Worm (Caenorhabditis elegans) whole organism, midembryonic: Measurements from ENCODE around the gene zfp-1.

Source experiments
- T22C8.4 ChIP-seq: fragments of 200-800 bp; sonication (Bioruptor generic); IDR thresholded peaks from 2 replicates; pipeline ENCODE4 v1.3.6; 2022; ENCODE audit warnings: missing genetic modification characterization, missing compliant biosample characterization
- cog-1 ChIP-seq: sonication (generic microtip); optimal IDR thresholded peaks from 2 replicates; lab custom pipeline; 2016; ENCODE audit warnings: missing genetic modification characterization, missing compliant biosample characterization
- flt-1 ChIP-seq: fragments of 200-800 bp; sonication (Bioruptor generic); IDR thresholded peaks from 2 replicates; pipeline ENCODE4 v1.3.6; 2022; ENCODE audit warnings: missing genetic modification characterization, missing compliant biosample characterization
- klf-2 ChIP-seq: fragments of 200-800 bp; sonication (Bioruptor generic); conservative IDR thresholded peaks from 2 replicates; pipeline ENCODE4 v1.3.6; 2022; ENCODE audit warnings: missing genetic modification reagents, missing genetic modification characterization, missing compliant biosample characterization
- med-1 ChIP-seq: sonication (generic microtip); optimal IDR thresholded peaks from 2 replicates; lab custom pipeline; 2017; ENCODE audit warnings: missing genetic modification characterization, mild to moderate bottlenecking, missing compliant biosample characterization, antibody characterized with exemption, missing genetic modification reagents; ENCODE audit not compliant: insufficient read depth
- ref-1 ChIP-seq: fragments of 200-800 bp; sonication (Bioruptor generic); conservative IDR thresholded peaks from 2 replicates; pipeline ENCODE4 v1.3.6; 2022; ENCODE audit warnings: missing genetic modification reagents, missing genetic modification characterization, missing compliant biosample characterization
- tab-1 ChIP-seq: fragments of 200-800 bp; sonication (Bioruptor generic); IDR thresholded peaks from 2 replicates; pipeline ENCODE4 v1.3.6; 2022; ENCODE audit warnings: missing genetic modification characterization, missing compliant biosample characterization
- ztf-23 ChIP-seq: fragments of 200-800 bp; sonication (Bioruptor generic); IDR thresholded peaks from 2 replicates; pipeline ENCODE4 v1.3.6; 2022; ENCODE audit warnings: missing genetic modification reagents, missing genetic modification characterization, missing compliant biosample characterization
- ztf-29 ChIP-seq: fragments of 200-800 bp; sonication (Bioruptor generic); IDR thresholded peaks from 2 replicates; pipeline ENCODE4 v1.3.6; 2022; ENCODE audit warnings: missing genetic modification reagents, missing genetic modification characterization, missing compliant biosample characterization

Gene zfp-1

DNA sequence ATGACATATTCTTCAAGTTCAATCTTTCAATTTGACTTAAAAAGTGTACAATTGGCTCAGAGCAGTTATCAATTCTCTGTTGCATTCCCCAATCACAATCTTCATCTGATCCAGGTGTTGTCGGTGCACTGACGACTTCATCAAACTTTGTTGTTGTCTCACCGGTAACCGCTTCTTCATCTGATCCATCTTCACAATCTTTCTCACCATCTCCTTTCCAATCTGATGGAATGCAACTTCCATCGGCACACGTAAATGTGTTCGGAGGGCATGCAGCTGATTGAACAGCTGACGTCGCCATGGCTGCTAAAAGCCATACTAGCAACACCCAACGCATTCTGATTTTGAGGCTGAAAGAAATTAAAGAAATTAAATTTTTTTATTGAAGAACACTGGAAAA is 46.7 kb downstream of the zfp-1 start, which contains the start of gene F44E2.4:
TSS of gene F44E2.4 (minus strand) at position 350 of the 400 bp plus-strand sequence.
- no peak for TF ChIP-seq T22C8.4 (GFP tag; lab: Robert Waterston, UW)
- TF ChIP-seq med-1 (GFP tag; lab: Kevin White, UChicago) = no peak
- no peak for TF ChIP-seq cog-1 (tag; lab: Kevin White, UChicago)
- no peak for TF ChIP-seq ztf-29 (GFP tag; lab: Robert Waterston, UW)
- TF ChIP-seq ref-1 (GFP tag; lab: Robert Waterston, UW) = no peak
- TF ChIP-seq tab-1 (GFP tag; lab: Robert Waterston, UW) = no peak
- no peak for TF ChIP-seq ztf-23
- no peak for TF ChIP-seq klf-2 (GFP tag; lab: Robert Waterston, UW)
- TF ChIP-seq flt-1 (GFP tag; lab: Robert Waterston, UW) = no peak

DNA sequence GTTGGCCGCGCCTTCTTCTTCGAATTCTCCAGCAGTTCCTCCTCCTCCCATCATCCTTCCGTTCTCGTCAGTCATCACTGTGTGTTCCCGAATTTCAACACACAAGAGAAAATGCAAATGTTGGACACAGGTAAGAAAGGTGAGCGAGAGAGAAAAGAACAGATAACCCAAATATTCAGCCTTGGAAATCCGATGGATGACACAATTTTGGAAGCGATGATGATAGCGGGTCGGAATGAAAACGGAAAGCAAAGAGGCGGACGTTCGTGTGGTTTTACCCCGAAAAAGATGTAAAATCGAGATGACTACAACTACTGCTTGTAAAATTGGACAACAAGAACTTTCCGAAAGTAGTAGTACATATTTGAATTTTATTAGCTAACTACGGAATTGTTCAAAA is 48.5 kb downstream of the zfp-1 start:
- no peak for TF ChIP-seq cog-1 (tag; lab: Kevin White, UChicago)
- no peak for TF ChIP-seq ztf-29 (GFP tag; lab: Robert Waterston, UW)
- no peak for TF ChIP-seq med-1 (GFP tag; lab: Kevin White, UChicago)
- no peak for TF ChIP-seq flt-1 (GFP tag; lab: Robert Waterston, UW)
- no peak for TF ChIP-seq klf-2 (GFP tag; lab: Robert Waterston, UW)
- TF ChIP-seq tab-1 (GFP tag; lab: Robert Waterston, UW) = no peak
- TF ChIP-seq ztf-23 = no peak
- no peak for TF ChIP-seq T22C8.4 (GFP tag; lab: Robert Waterston, UW)

DNA sequence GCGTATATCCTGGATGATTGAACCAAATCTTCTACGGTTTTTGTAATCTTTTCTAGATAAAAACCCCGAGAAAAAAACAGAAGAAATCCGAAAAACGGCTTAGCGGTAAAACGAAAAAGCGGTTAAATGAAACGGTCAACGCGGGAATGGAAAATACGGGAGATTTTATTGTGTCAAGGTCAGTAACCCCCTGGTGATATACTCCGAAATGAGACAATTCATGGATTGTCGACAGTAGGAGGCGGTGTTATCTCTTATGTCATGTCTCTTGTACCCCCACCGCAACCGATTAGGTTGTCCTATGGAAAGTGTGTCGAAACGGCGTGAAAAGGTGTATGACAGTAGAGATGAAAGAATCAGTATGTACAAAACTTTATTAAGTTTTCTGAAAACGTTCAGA is 52.8 kb downstream of the zfp-1 start:
- no peak for TF ChIP-seq T22C8.4 (GFP tag; lab: Robert Waterston, UW)
- TF ChIP-seq tab-1 (GFP tag; lab: Robert Waterston, UW) = no peak
- no peak for TF ChIP-seq cog-1 (tag; lab: Kevin White, UChicago)
- no peak for TF ChIP-seq med-1 (GFP tag; lab: Kevin White, UChicago)
- TF ChIP-seq ztf-29 (GFP tag; lab: Robert Waterston, UW) = no peak
- no peak for TF ChIP-seq ztf-23
- TF ChIP-seq klf-2 (GFP tag; lab: Robert Waterston, UW) = no peak
- no peak for TF ChIP-seq ref-1 (GFP tag; lab: Robert Waterston, UW)
- TF ChIP-seq flt-1 (GFP tag; lab: Robert Waterston, UW) = no peak

DNA sequence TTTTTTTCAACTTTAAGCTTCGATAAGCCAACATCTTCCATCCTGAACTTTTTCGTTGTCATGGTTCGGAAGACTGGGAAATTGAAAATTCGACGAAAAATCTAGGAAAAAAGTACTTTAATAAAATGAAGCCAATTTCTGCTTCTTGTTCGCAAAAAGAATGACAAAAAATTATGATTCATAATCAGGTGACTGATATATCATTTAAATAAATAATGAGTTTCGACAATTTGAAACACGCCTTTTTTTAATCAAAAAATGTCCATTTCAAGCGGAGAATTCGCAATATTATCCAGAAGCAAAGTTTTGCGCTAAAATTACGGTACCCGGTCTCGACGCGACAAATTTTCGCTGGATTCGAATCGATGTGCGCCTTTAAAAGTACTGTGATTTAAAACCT is 53.8 kb downstream of the zfp-1 start, which contains the start of gene F44E2.6:
TSS of gene F44E2.6 (minus strand) at position 101 of the 400 bp plus-strand sequence.
- TF ChIP-seq flt-1 (GFP tag; lab: Robert Waterston, UW) (no peak), T22C8.4 (GFP tag; lab: Robert Waterston, UW) (no peak), tab-1 (GFP tag; lab: Robert Waterston, UW) (no peak), klf-2 (GFP tag; lab: Robert Waterston, UW) (no peak), cog-1 (tag; lab: Kevin White, UChicago) (no peak), ztf-23 (no peak), med-1 (GFP tag; lab: Kevin White, UChicago) (no peak), ref-1 (GFP tag; lab: Robert Waterston, UW) (no peak), ztf-29 (GFP tag; lab: Robert Waterston, UW) (no peak)

DNA sequence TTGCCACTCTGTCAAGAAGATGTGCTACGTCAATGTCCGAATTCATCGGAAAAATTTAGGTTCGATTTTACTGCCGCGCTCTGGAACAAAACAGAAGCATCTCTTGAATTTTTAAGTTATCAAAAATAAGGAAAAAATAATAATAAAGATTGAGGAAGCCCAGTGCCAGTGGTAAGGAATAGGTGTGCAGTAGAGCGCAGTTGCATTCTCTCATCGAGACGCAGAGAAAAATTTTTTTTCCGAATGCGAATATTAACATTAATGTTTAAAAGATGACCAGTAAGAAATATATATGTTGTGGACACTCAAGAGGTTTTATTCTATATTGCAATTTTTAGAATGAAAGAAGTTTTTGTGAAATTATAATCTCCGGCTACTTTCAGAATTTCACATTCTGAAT is 56.4 kb downstream of the zfp-1 start:
- TF ChIP-seq ztf-23 (no peak), ztf-29 (GFP tag; lab: Robert Waterston, UW) (peak; percentile 46; the same call in 1 of the 2 replicates), cog-1 (tag; lab: Kevin White, UChicago) (peak; percentile 10)

DNA sequence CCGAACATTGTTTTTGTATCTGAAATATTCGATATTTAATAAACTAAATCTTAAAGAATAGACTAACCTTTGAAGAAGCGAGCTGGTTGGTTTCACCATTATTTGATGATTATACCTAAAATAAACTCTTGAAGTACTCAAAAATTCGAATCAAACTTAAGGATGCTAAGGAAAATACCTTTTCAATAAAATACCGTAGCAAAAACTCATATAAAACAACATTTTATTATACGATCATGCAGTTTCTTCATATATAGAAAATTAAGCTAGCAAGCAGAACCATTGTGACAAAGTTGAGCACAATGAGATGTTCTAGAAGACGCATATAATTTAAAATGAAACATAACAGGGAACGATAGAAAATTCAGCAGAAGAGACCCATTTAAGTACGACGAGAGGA is 57.0 kb downstream of the zfp-1 start, which contains the start of gene F44E2.7:
TSS of gene F44E2.7 (minus strand) at position 101 of the 400 bp plus-strand sequence.
- no peak for TF ChIP-seq tab-1 (GFP tag; lab: Robert Waterston, UW)
- TF ChIP-seq ztf-23 = no peak
- no peak for TF ChIP-seq ztf-29 (GFP tag; lab: Robert Waterston, UW)
- TF ChIP-seq flt-1 (GFP tag; lab: Robert Waterston, UW) = no peak
- no peak for TF ChIP-seq cog-1 (tag; lab: Kevin White, UChicago)
- TF ChIP-seq T22C8.4 (GFP tag; lab: Robert Waterston, UW) = no peak
- TF ChIP-seq ref-1 (GFP tag; lab: Robert Waterston, UW) = no peak
- no peak for TF ChIP-seq med-1 (GFP tag; lab: Kevin White, UChicago)
- TF ChIP-seq klf-2 (GFP tag; lab: Robert Waterston, UW) = no peak

DNA sequence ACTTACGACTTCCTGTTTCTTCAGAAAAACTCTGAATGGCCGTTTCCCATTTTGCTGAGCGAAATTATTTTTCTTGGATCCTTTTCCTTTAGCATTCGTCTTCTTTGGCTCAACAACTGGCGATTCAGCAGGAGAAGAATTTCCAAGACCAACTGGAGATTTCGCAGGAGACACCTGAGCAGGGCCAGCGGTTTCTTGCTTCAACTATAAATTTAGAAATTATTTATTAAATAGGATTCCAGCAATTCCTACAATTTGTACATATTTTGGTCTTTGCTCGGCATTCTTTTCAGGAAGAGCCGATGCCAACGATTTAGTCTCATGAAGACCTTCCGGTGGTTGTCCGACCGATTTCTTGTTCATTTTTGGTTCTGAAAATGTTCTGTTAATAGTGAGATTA is 58.2 kb downstream of the zfp-1 start, which contains the start of gene F44E2.8:
TSS of gene F44E2.8 (minus strand) at position 371 of the 400 bp plus-strand sequence.
- no peak for TF ChIP-seq T22C8.4 (GFP tag; lab: Robert Waterston, UW)
- TF ChIP-seq cog-1 (tag; lab: Kevin White, UChicago) = no peak
- TF ChIP-seq ref-1 (GFP tag; lab: Robert Waterston, UW) = no peak
- TF ChIP-seq flt-1 (GFP tag; lab: Robert Waterston, UW) = no peak
- TF ChIP-seq med-1 (GFP tag; lab: Kevin White, UChicago) = no peak
- TF ChIP-seq ztf-23 = no peak
- no peak for TF ChIP-seq klf-2 (GFP tag; lab: Robert Waterston, UW)
- no peak for TF ChIP-seq tab-1 (GFP tag; lab: Robert Waterston, UW)
- no peak for TF ChIP-seq ztf-29 (GFP tag; lab: Robert Waterston, UW)

DNA sequence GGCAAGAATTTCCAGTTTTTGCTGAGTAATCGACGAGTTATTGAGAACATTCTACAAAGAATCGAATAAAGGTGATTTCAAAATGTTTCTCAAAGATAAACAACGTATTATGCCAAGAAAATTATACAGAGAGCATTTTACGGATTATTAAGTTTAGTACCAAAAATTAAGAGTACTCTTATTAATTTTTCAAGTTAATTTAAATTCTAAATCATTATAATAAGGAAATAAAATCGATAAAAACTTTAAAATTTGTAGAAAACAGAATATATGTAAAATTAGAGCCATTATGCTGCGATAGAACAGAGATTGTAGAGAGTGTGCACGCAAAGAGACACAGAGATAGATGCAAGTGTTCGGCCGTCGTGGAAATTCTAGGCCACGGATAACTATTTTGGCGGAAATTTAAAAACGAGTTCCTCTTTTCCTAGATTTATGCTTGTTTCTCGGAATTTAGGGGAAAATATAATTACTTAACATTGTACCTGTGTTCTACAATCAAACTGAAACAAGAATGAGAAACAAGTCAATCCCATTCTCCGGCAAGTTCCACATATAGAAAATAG is 59.2 kb downstream of the zfp-1 start, which contains the start of gene F44E2.9:
TSS of gene F44E2.9 (minus strand) at position 51 of the 566 bp plus-strand sequence.
- TF ChIP-seq ztf-23 (0 out of 2 replicates have a peak, but pooled peaks have one; percentile 59), tab-1 (GFP tag; lab: Robert Waterston, UW) (no peak), T22C8.4 (GFP tag; lab: Robert Waterston, UW) (no peak), flt-1 (GFP tag; lab: Robert Waterston, UW) (peak; percentile 27; the same call in 1 of the 2 replicates), med-1 (GFP tag; lab: Kevin White, UChicago) (no peak), cog-1 (tag; lab: Kevin White, UChicago) (peak; percentile 51)

DNA sequence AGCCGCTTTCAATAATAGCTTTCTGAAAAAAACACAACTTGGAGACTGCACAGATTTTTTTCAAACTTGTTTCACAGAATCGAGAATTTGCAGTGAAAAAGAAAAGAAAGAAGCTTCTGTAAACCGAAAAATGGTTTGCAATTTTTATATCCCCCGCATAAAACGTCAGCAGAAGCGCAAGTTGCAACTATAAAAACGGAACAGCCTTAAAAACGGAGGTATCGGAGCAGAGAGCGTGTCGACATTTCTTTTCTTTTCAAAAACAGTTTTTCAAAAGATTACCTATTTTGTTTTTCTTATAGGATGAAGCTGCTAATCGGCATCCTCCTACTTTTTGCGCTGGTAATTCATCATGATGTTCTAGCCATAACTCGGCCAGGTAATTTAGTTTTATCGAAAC is 60.6 kb downstream of the zfp-1 start, which contains the start of gene plg-1:
TSS of gene plg-1 (plus strand) at position 301 of the 400 bp plus-strand sequence.
- TF ChIP-seq ztf-23 = no peak
- TF ChIP-seq T22C8.4 (GFP tag; lab: Robert Waterston, UW) = no peak
- no peak for TF ChIP-seq ref-1 (GFP tag; lab: Robert Waterston, UW)
- TF ChIP-seq tab-1 (GFP tag; lab: Robert Waterston, UW) = no peak
- TF ChIP-seq med-1 (GFP tag; lab: Kevin White, UChicago) = no peak
- TF ChIP-seq ztf-29 (GFP tag; lab: Robert Waterston, UW) = no peak
- TF ChIP-seq cog-1 (tag; lab: Kevin White, UChicago) = no peak
- no peak for TF ChIP-seq flt-1 (GFP tag; lab: Robert Waterston, UW)
- no peak for TF ChIP-seq klf-2 (GFP tag; lab: Robert Waterston, UW)
